Worm (Caenorhabditis elegans) whole organism, midembryonic: Measurements from ENCODE around the gene F21C10.7.

Experiments
- T22C8.4 ChIP-seq: fragments of 200-800 bp; sonication (Bioruptor generic); IDR thresholded peaks from 2 replicates; pipeline ENCODE4 v1.3.6; 2022; ENCODE audit warnings: missing genetic modification characterization, missing compliant biosample characterization
- flt-1 ChIP-seq: fragments of 200-800 bp; sonication (Bioruptor generic); IDR thresholded peaks from 2 replicates; pipeline ENCODE4 v1.3.6; 2022; ENCODE audit warnings: missing genetic modification characterization, missing compliant biosample characterization
- klf-2 ChIP-seq: fragments of 200-800 bp; sonication (Bioruptor generic); conservative IDR thresholded peaks from 2 replicates; pipeline ENCODE4 v1.3.6; 2022; ENCODE audit warnings: missing genetic modification reagents, missing genetic modification characterization, missing compliant biosample characterization
- med-1 ChIP-seq: sonication (generic microtip); optimal IDR thresholded peaks from 2 replicates; lab custom pipeline; 2017; ENCODE audit warnings: missing genetic modification characterization, mild to moderate bottlenecking, missing compliant biosample characterization, antibody characterized with exemption, missing genetic modification reagents; ENCODE audit not compliant: insufficient read depth
- ref-1 ChIP-seq: fragments of 200-800 bp; sonication (Bioruptor generic); conservative IDR thresholded peaks from 2 replicates; pipeline ENCODE4 v1.3.6; 2022; ENCODE audit warnings: missing genetic modification reagents, missing genetic modification characterization, missing compliant biosample characterization
- tab-1 ChIP-seq: fragments of 200-800 bp; sonication (Bioruptor generic); IDR thresholded peaks from 2 replicates; pipeline ENCODE4 v1.3.6; 2022; ENCODE audit warnings: missing genetic modification characterization, missing compliant biosample characterization
- ztf-23 ChIP-seq: fragments of 200-800 bp; sonication (Bioruptor generic); IDR thresholded peaks from 2 replicates; pipeline ENCODE4 v1.3.6; 2022; ENCODE audit warnings: missing genetic modification reagents, missing genetic modification characterization, missing compliant biosample characterization
- ztf-29 ChIP-seq: fragments of 200-800 bp; sonication (Bioruptor generic); IDR thresholded peaks from 2 replicates; pipeline ENCODE4 v1.3.6; 2022; ENCODE audit warnings: missing genetic modification reagents, missing genetic modification characterization, missing compliant biosample characterization

- TF ChIP-seq tab-1 (GFP tag; lab: Robert Waterston, UW) (no peak), med-1 (no peak), flt-1 (GFP tag; lab: Robert Waterston, UW) (no peak), T22C8.4 (no peak), ref-1 (GFP tag; lab: Robert Waterston, UW) (no peak), ztf-29 (no peak), klf-2 (GFP tag; lab: Robert Waterston, UW) (no peak), ztf-23 (no peak)
These were observed 14.1 kb upstream of the F21C10.7 start, which contains the start of gene F21C10.9 for ce11 chrV:9098280-9098973.
